Fruit fly (Drosophila melanogaster) whole organism, embryonic: ENCODE measurements around the gene Cyp303a1.

Experiments
- CG10267 ChIP-seq: fragments of 200-800 bp; sonication (Bioruptor generic); optimal IDR thresholded peaks from 2 replicates; lab custom pipeline; 2018; ENCODE audit warnings: missing biosample characterization, mild to moderate bottlenecking, missing genetic modification characterization, moderate library complexity
- CG10565 ChIP-seq: fragments of 200-800 bp; sonication (Bioruptor generic); optimal IDR thresholded peaks from 3 replicates; lab custom pipeline; 2016; ENCODE audit warnings: missing biosample characterization, mild to moderate bottlenecking, missing genetic modification characterization
- CG11560 ChIP-seq: fragments of 200-800 bp; sonication (Bioruptor generic); IDR thresholded peaks from 3 replicates; pipeline ENCODE4 v1.3.6; 2022; ENCODE audit warnings: missing biosample characterization, missing genetic modification characterization
- CG13123 ChIP-seq: fragments of 200-800 bp; sonication (Bioruptor generic); optimal IDR thresholded peaks from 2 replicates; lab custom pipeline; 2016; ENCODE audit warnings: missing biosample characterization, missing genetic modification characterization
- CG14014 ChIP-seq: fragments of 200-800 bp; sonication (Bioruptor generic); IDR thresholded peaks from 2 replicates; pipeline ENCODE4 v1.3.6; 2022; ENCODE audit warnings: missing biosample characterization, missing genetic modification characterization
- CG1647 ChIP-seq: fragments of 200-800 bp; sonication (Bioruptor generic); optimal IDR thresholded peaks from 3 replicates; lab custom pipeline; 2016; ENCODE audit warnings: missing biosample characterization, missing genetic modification characterization
- CG17359 ChIP-seq: fragments of 200-800 bp; sonication (Bioruptor generic); optimal IDR thresholded peaks from 3 replicates; lab custom pipeline; 2018; ENCODE audit warnings: missing biosample characterization, mild to moderate bottlenecking, missing genetic modification characterization, moderate library complexity
- CG18764 ChIP-seq: fragments of 200-800 bp; sonication (Bioruptor generic); optimal IDR thresholded peaks from 3 replicates; lab custom pipeline; 2016; ENCODE audit warnings: missing biosample characterization, missing genetic modification characterization
- CG2875 ChIP-seq: fragments of 200-800 bp; sonication (Bioruptor generic); optimal IDR thresholded peaks from 2 replicates; lab custom pipeline; 2017; ENCODE audit warnings: missing biosample characterization, mild to moderate bottlenecking, missing genetic modification characterization, missing genetic modification reagents
- CG31224 ChIP-seq: fragments of 200-800 bp; sonication (Bioruptor generic); IDR thresholded peaks from 2 replicates; pipeline ENCODE4 v1.3.6; 2022; ENCODE audit warnings: missing biosample characterization, missing genetic modification characterization
- CG3281 ChIP-seq: fragments of 200-800 bp; sonication (Bioruptor generic); optimal IDR thresholded peaks from 3 replicates; lab custom pipeline; 2017; ENCODE audit warnings: missing biosample characterization, mild to moderate bottlenecking, missing genetic modification characterization
- CG4617 ChIP-seq: fragments of 200-800 bp; sonication (Bioruptor generic); optimal IDR thresholded peaks from 3 replicates; lab custom pipeline; 2016; ENCODE audit warnings: missing biosample characterization, missing genetic modification characterization, borderline replicate concordance
- CG5953 ChIP-seq: fragments of 200-800 bp; sonication (Bioruptor generic); IDR thresholded peaks from 2 replicates; pipeline ENCODE4 v1.3.6; 2022; ENCODE audit warnings: missing biosample characterization, missing genetic modification characterization
- CG6689 ChIP-seq: fragments of 200-800 bp; sonication (Bioruptor generic); IDR thresholded peaks from 2 replicates; pipeline ENCODE4 v1.3.6; 2022; ENCODE audit warnings: missing biosample characterization, missing genetic modification characterization
- CG7987 ChIP-seq: fragments of 200-800 bp; sonication (Bioruptor generic); optimal IDR thresholded peaks from 2 replicates; lab custom pipeline; 2018; ENCODE audit warnings: missing biosample characterization, mild to moderate bottlenecking, missing genetic modification characterization, moderate library complexity
- CG9817 ChIP-seq: fragments of 200-800 bp; sonication (Bioruptor generic); optimal IDR thresholded peaks from 2 replicates; lab custom pipeline; 2018; ENCODE audit warnings: missing biosample characterization, mild to moderate bottlenecking, missing genetic modification characterization, moderate library complexity
- Dll ChIP-seq: fragments of 200-800 bp; sonication (Bioruptor generic); IDR thresholded peaks from 4 replicates; pipeline ENCODE4 v1.3.6; 2022; ENCODE audit warnings: missing biosample characterization, missing genetic modification characterization; ENCODE audit not compliant: partially characterized antibody
- Fer2 ChIP-seq: fragments of 200-800 bp; sonication (Bioruptor generic); optimal IDR thresholded peaks from 2 replicates; lab custom pipeline; 2018; ENCODE audit warnings: missing biosample characterization, mild to moderate bottlenecking, missing genetic modification characterization, moderate library complexity
- H2.0 ChIP-seq: fragments of 200-800 bp; sonication (Bioruptor generic); IDR thresholded peaks from 2 replicates; pipeline ENCODE4 v1.3.6; 2022; ENCODE audit warnings: missing biosample characterization, missing genetic modification characterization
- Hand ChIP-seq: fragments of 200-800 bp; sonication (Bioruptor generic); optimal IDR thresholded peaks from 2 replicates; lab custom pipeline; 2017; ENCODE audit warnings: mild to moderate bottlenecking, missing biosample characterization, missing genetic modification reagents, missing genetic modification characterization
- HmgD ChIP-seq: fragments of 200-800 bp; sonication (Bioruptor generic); optimal IDR thresholded peaks from 3 replicates; lab custom pipeline; 2016; ENCODE audit warnings: missing biosample characterization, missing genetic modification characterization
- HmgZ ChIP-seq: fragments of 200-800 bp; sonication (Bioruptor generic); optimal IDR thresholded peaks from 2 replicates; lab custom pipeline; 2018; ENCODE audit warnings: missing biosample characterization, mild to moderate bottlenecking, missing genetic modification characterization
- Hmx ChIP-seq: fragments of 200-800 bp; sonication (Bioruptor generic); optimal IDR thresholded peaks from 2 replicates; lab custom pipeline; 2016; ENCODE audit warnings: missing biosample characterization, missing genetic modification characterization
- Meics ChIP-seq: fragments of 200-800 bp; sonication (Bioruptor generic); optimal IDR thresholded peaks from 2 replicates; lab custom pipeline; 2017; ENCODE audit warnings: missing biosample characterization, mild to moderate bottlenecking, missing genetic modification characterization
- NFAT ChIP-seq: fragments of 200-800 bp; sonication (Bioruptor generic); IDR thresholded peaks from 2 replicates; pipeline ENCODE4 v1.3.6; 2022; ENCODE audit warnings: missing biosample characterization, missing genetic modification characterization
- NK7.1 ChIP-seq: fragments of 200-800 bp; sonication (Bioruptor generic); optimal IDR thresholded peaks from 3 replicates; lab custom pipeline; 2016; ENCODE audit warnings: missing biosample characterization, missing genetic modification characterization
- Neu2 ChIP-seq: fragments of 200-800 bp; sonication (Bioruptor generic); optimal IDR thresholded peaks from 3 replicates; lab custom pipeline; 2016; ENCODE audit warnings: missing biosample characterization, missing genetic modification characterization, borderline replicate concordance
- Ravus ChIP-seq: fragments of 200-800 bp; sonication (Bioruptor generic); IDR thresholded peaks from 2 replicates; pipeline ENCODE4 v1.3.6; 2022; ENCODE audit warnings: missing biosample characterization, missing genetic modification characterization
- ase ChIP-seq: fragments of 200-800 bp; sonication (Bioruptor generic); IDR thresholded peaks from 3 replicates; pipeline ENCODE4 v1.3.6; 2022; ENCODE audit warnings: missing biosample characterization, missing genetic modification characterization
- ato ChIP-seq: fragments of 200-800 bp; sonication (Bioruptor generic); IDR thresholded peaks from 2 replicates; pipeline ENCODE4 v1.3.6; 2022; ENCODE audit warnings: missing biosample characterization, missing genetic modification characterization; ENCODE audit not compliant: partially characterized antibody
- bbx ChIP-seq: fragments of 200-800 bp; sonication (Bioruptor generic); IDR thresholded peaks from 2 replicates; pipeline ENCODE4 v1.3.6; 2022; ENCODE audit warnings: missing biosample characterization, missing genetic modification characterization; ENCODE audit not compliant: partially characterized antibody
- bsh ChIP-seq, 2 experiments: fragments of 200-800 bp; sonication (Bioruptor generic); optimal IDR thresholded peaks; 2 replicates each; lab custom pipeline; 2017 to 2018; ENCODE audit warnings: mild to moderate bottlenecking in 2 of 2, missing biosample characterization in 2 of 2, missing genetic modification characterization in 2 of 2, moderate library complexity in 1 of 2
- chinmo ChIP-seq: fragments of 200-800 bp; sonication (Bioruptor generic); IDR thresholded peaks from 4 replicates; pipeline ENCODE4 v1.3.6; 2022; ENCODE audit warnings: missing biosample characterization, missing genetic modification characterization; ENCODE audit not compliant: partially characterized antibody
- fru ChIP-seq: fragments of >200 bp; optimal IDR thresholded peaks from 2 replicates; lab custom pipeline; 2017
- fu2 ChIP-seq: fragments of 200-800 bp; sonication (Bioruptor generic); optimal IDR thresholded peaks from 2 replicates; lab custom pipeline; 2016; ENCODE audit warnings: missing biosample characterization, missing genetic modification characterization
- gce ChIP-seq: fragments of 200-800 bp; sonication (Bioruptor generic); IDR thresholded peaks from 3 replicates; pipeline ENCODE4 v1.3.6; 2022; ENCODE audit warnings: missing biosample characterization, missing genetic modification characterization
- gcm ChIP-seq: fragments of 200-800 bp; sonication (Bioruptor generic); optimal IDR thresholded peaks from 2 replicates; lab custom pipeline; 2019; ENCODE audit warnings: missing biosample characterization, mild to moderate bottlenecking, missing genetic modification characterization, moderate library complexity
- gsb-n ChIP-seq: fragments of 200-800 bp; sonication (Bioruptor generic); optimal IDR thresholded peaks from 3 replicates; lab custom pipeline; 2018; ENCODE audit warnings: missing biosample characterization, mild to moderate bottlenecking, missing genetic modification characterization
- kni ChIP-seq: fragments of 200-800 bp; sonication (Bioruptor generic); optimal IDR thresholded peaks from 3 replicates; lab custom pipeline; 2017; ENCODE audit warnings: mild to moderate bottlenecking, missing biosample characterization, missing genetic modification reagents, missing genetic modification characterization
- luna ChIP-seq: fragments of 200-800 bp; sonication (Bioruptor generic); optimal IDR thresholded peaks from 2 replicates; lab custom pipeline; 2016; ENCODE audit warnings: missing biosample characterization, missing genetic modification characterization
- repo ChIP-seq: fragments of 200-800 bp; sonication (Bioruptor generic); optimal IDR thresholded peaks from 2 replicates; lab custom pipeline; 2016; ENCODE audit warnings: missing biosample characterization, missing genetic modification characterization
- sr ChIP-seq: fragments of 200-800 bp; sonication (Bioruptor generic); IDR thresholded peaks from 3 replicates; pipeline ENCODE4 v1.3.6; 2022; ENCODE audit warnings: missing biosample characterization, missing genetic modification characterization
- sug ChIP-seq: fragments of 200-800 bp; optimal IDR thresholded peaks from 2 replicates; lab custom pipeline; 2019; ENCODE audit warnings: missing biosample characterization, mild to moderate bottlenecking, missing genetic modification characterization, moderate library complexity
- tio ChIP-seq: fragments of 200-800 bp; sonication (Bioruptor generic); optimal IDR thresholded peaks from 2 replicates; lab custom pipeline; 2017; ENCODE audit warnings: missing biosample characterization, missing genetic modification characterization, inconsistent platforms
- toy ChIP-seq: fragments of 200-800 bp; sonication (Bioruptor generic); IDR thresholded peaks from 2 replicates; pipeline ENCODE4 v1.3.6; 2022; ENCODE audit warnings: missing biosample characterization, missing genetic modification characterization
- unpg ChIP-seq: fragments of 200-800 bp; sonication (Bioruptor generic); optimal IDR thresholded peaks from 3 replicates; lab custom pipeline; 2018; ENCODE audit warnings: missing biosample characterization, mild to moderate bottlenecking, missing genetic modification characterization, moderate library complexity
- vfl ChIP-seq: fragments of 200-800 bp; sonication (Bioruptor generic); optimal IDR thresholded peaks from 2 replicates; lab custom pipeline; 2016; ENCODE audit warnings: missing biosample characterization, missing genetic modification characterization
- zen2 ChIP-seq: fragments of 200-800 bp; sonication (Bioruptor generic); IDR thresholded peaks from 3 replicates; pipeline ENCODE4 v1.3.6; 2022; ENCODE audit warnings: missing biosample characterization, missing genetic modification characterization; ENCODE audit not compliant: partially characterized antibody

Cyp303a1 gene

dm6 chr2L:16257227-16258071 lies 36.5 kb upstream of the Cyp303a1 start, which contains the start of the genes PRL-1 and EndoGI (continued):
- no peak for TF ChIP-seq HmgD (GFP tag; lab: Kevin White, UChicago)
- TF ChIP-seq CG11560 (tag; lab: Robert Waterston, UW): peak; percentile 100
- peak; percentile 29 for TF ChIP-seq Hand (GFP tag; lab: Kevin White, UChicago)
- TF ChIP-seq fu2: no peak
- TF ChIP-seq toy: no peak; the same call in 1 of the 2 replicates
- TF ChIP-seq CG10267 (tag; lab: Kevin White, UChicago): peak; percentile 87
- peak; percentile 80 for TF ChIP-seq Meics (GFP tag; lab: Kevin White, UChicago)
- peak; percentile 39; the same call in 1 of the 3 replicates for TF ChIP-seq ase (GFP tag; lab: Robert Waterston, UW)
- peak; percentile 77 for TF ChIP-seq sug
- peak; percentile 100 for TF ChIP-seq bbx (GFP tag; lab: Robert Waterston, UW)
- TF ChIP-seq NK7.1 (GFP tag; lab: Kevin White, UChicago): no peak
- no peak for TF ChIP-seq Hmx (GFP tag; lab: Kevin White, UChicago)
- TF ChIP-seq repo (GFP tag; lab: Kevin White, UChicago): peak; percentile 10
- peak; percentile 95; the same call in 2 of the 3 replicates for TF ChIP-seq zen2 (GFP tag; lab: Robert Waterston, UW)
- no peak for TF ChIP-seq CG5953 (GFP tag; lab: Robert Waterston, UW)
- peak; percentile 68 for TF ChIP-seq CG17359 (tag; lab: Kevin White, UChicago)
- peak; percentile 83; the same call in 1 of the 2 replicates for TF ChIP-seq CG6689 (GFP tag; lab: Robert Waterston, UW)
- peak; percentile 32 for TF ChIP-seq CG13123 (GFP tag; lab: Kevin White, UChicago)
- no peak for TF ChIP-seq sr
- TF ChIP-seq CG7987 (GFP tag; lab: Kevin White, UChicago): no peak
- peak; percentile 100 for TF ChIP-seq ato
- peak; percentile 99 for TF ChIP-seq chinmo (GFP tag; lab: Robert Waterston, UW)
- no peak for TF ChIP-seq CG10565 (GFP tag; lab: Kevin White, UChicago)
- peak; percentile 77 for TF ChIP-seq CG3281 (GFP tag; lab: Kevin White, UChicago)
- TF ChIP-seq bsh (GFP tag; optimal IDR thresholded peaks at IDR 0.05; lab: Kevin White, UChicago): peak in 1 of 2 experiments; percentile 84
- TF ChIP-seq unpg (GFP tag; lab: Kevin White, UChicago): peak; percentile 90
- peak; percentile 98 for TF ChIP-seq Dll (GFP tag; lab: Robert Waterston, UW)
- TF ChIP-seq luna: no peak
- TF ChIP-seq Fer2 (tag; lab: Kevin White, UChicago): peak; percentile 68
- peak; percentile 81 for TF ChIP-seq CG4617 (GFP tag; lab: Kevin White, UChicago)
- no peak for TF ChIP-seq Neu2
- no peak for TF ChIP-seq tio
- TF ChIP-seq gsb-n: peak; percentile 72
- no peak for TF ChIP-seq fru
- peak; percentile 65 for TF ChIP-seq CG9817
- no peak; the same call in 1 of the 2 replicates for TF ChIP-seq NFAT (GFP tag; lab: Robert Waterston, UW)
- no peak for TF ChIP-seq vfl (GFP tag; lab: Kevin White, UChicago)
- TF ChIP-seq CG2875 (GFP tag; lab: Kevin White, UChicago): peak; percentile 47
- peak; percentile 80 for TF ChIP-seq H2.0 (GFP tag; lab: Robert Waterston, UW)
- no peak for TF ChIP-seq kni (GFP tag; lab: Kevin White, UChicago)
- peak; percentile 66 for TF ChIP-seq CG31224 (GFP tag; lab: Robert Waterston, UW)
- TF ChIP-seq gce (GFP tag; lab: Robert Waterston, UW): peak; percentile 73; the same call in 1 of the 3 replicates
- TF ChIP-seq CG18764 (GFP tag; lab: Kevin White, UChicago): peak; percentile 40
- TF ChIP-seq HmgZ (tag; lab: Kevin White, UChicago): peak; percentile 36
- TF ChIP-seq CG14014 (GFP tag; lab: Robert Waterston, UW): peak; percentile 85
- TF ChIP-seq CG1647 (GFP tag; lab: Kevin White, UChicago): peak; percentile 46
- peak; percentile 85 for TF ChIP-seq gcm
- peak; percentile 37; the same call in 1 of the 2 replicates for TF ChIP-seq Ravus (GFP tag; lab: Robert Waterston, UW)
